Fruit fly (Drosophila melanogaster): Measurements from ENCODE around the gene CG34178.

dm6 chr2L:4385387-4386279 lies 48.1 kb upstream of the CG34178 start, which contains the start of gene Vps53:
- TF ChIP-seq OdsH (GFP tag; optimal IDR thresholded peaks at IDR 0.05), result no peak
- TF ChIP-seq CG11762 (GFP tag; optimal IDR thresholded peaks at IDR 0.05; ENCODE audit: insufficient read depth), result no peak
- TF ChIP-seq CG31627 (GFP tag; optimal IDR thresholded peaks at IDR 0.05), result no peak
- no peak for TF ChIP-seq Blimp-1 (GFP tag; optimal IDR thresholded peaks at IDR 0.05)
- TF ChIP-seq eg (GFP tag; IDR thresholded peaks at IDR 0.05), result no peak
- TF ChIP-seq CG11902 (GFP tag; optimal IDR thresholded peaks at IDR 0.05), result no peak
- no peak for TF ChIP-seq Eip93F (GFP tag; optimal IDR thresholded peaks at IDR 0.05)
- TF ChIP-seq achi (GFP tag; optimal IDR thresholded peaks at IDR 0.05), result no peak
- TF ChIP-seq Smox (GFP tag; optimal IDR thresholded peaks at IDR 0.05), result no peak
- no peak for TF ChIP-seq CG8119 (GFP tag; IDR thresholded peaks at IDR 0.05)
